Fruit fly (Drosophila melanogaster): Measurements from ENCODE around the gene Abd-B.
A peak's percentile ranks its signal among the peaks of the same experiment; 100 is the strongest.

Abd-B gene

dm6 chr3R:16986181-16987074 is 14.4 kb upstream of the Abd-B start (continued):
- peak; percentile 92 for TF ChIP-seq H15 (GFP tag; IDR thresholded peaks at IDR 0.05)
- TF ChIP-seq CG10565 (GFP tag; optimal IDR thresholded peaks at IDR 0.05): no peak
- TF ChIP-seq bsh (GFP tag; optimal IDR thresholded peaks at IDR 0.05): peak; percentile 62 to 75
- TF ChIP-seq otp (GFP tag; IDR thresholded peaks at IDR 0.05): peak; percentile 97
- peak; percentile 91 for TF ChIP-seq CG6683 (GFP tag; optimal IDR thresholded peaks at IDR 0.05)
- TF ChIP-seq CG10274 (GFP tag; optimal IDR thresholded peaks at IDR 0.05): peak; percentile 89
- peak; percentile 73 for TF ChIP-seq Vsx1 (GFP tag; optimal IDR thresholded peaks at IDR 0.05)
- peak; percentile 52 for TF ChIP-seq YL-1 (GFP tag; optimal IDR thresholded peaks at IDR 0.05)
- TF ChIP-seq knrl (GFP tag; IDR thresholded peaks at IDR 0.05; ENCODE audit: partially characterized antibody): no peak
- TF ChIP-seq insv (GFP tag; optimal IDR thresholded peaks at IDR 0.05): peak; percentile 39 to 65
- TF ChIP-seq Hey (tag; optimal IDR thresholded peaks at IDR 0.05): peak; percentile 98
- peak; percentile 63 for TF ChIP-seq CG8388 (GFP tag; optimal IDR thresholded peaks at IDR 0.05)
- TF ChIP-seq salm (tag; optimal IDR thresholded peaks at IDR 0.05): peak; percentile 68
- TF ChIP-seq CG3847 (GFP tag; IDR thresholded peaks at IDR 0.05): peak; percentile 98
- TF ChIP-seq CG7987 (GFP tag; optimal IDR thresholded peaks at IDR 0.05): peak; percentile 94
- no peak for TF ChIP-seq nerfin-2 (GFP tag; IDR thresholded peaks at IDR 0.05; ENCODE audit: partially characterized antibody)
- TF ChIP-seq sd (tag; optimal IDR thresholded peaks at IDR 0.05): peak; percentile 93
- peak; percentile 97 for TF ChIP-seq CHES-1-like (GFP tag; optimal IDR thresholded peaks at IDR 0.05)
- peak; percentile 37 for TF ChIP-seq pfk (GFP tag; optimal IDR thresholded peaks at IDR 0.05)
- TF ChIP-seq unpg (GFP tag; optimal IDR thresholded peaks at IDR 0.05): peak; percentile 91
- peak; percentile 46 for TF ChIP-seq trh (GFP tag; optimal IDR thresholded peaks at IDR 0.05)
- TF ChIP-seq CG11504 (tag; optimal IDR thresholded peaks at IDR 0.05): peak; percentile 82
- TF ChIP-seq CG15073 (GFP tag; optimal IDR thresholded peaks at IDR 0.05): peak; percentile 12
- peak; percentile 85 for TF ChIP-seq Nf-YA (GFP tag; IDR thresholded peaks at IDR 0.05)
- TF ChIP-seq Xbp1 (GFP tag; optimal IDR thresholded peaks at IDR 0.05): peak; percentile 93
- peak; percentile 98 for TF ChIP-seq CG11456 (GFP tag; IDR thresholded peaks at IDR 0.05)
- peak; percentile 96 for TF ChIP-seq seq (GFP tag; IDR thresholded peaks at IDR 0.05)
- peak; percentile 78 for TF ChIP-seq CG2712 (tag; optimal IDR thresholded peaks at IDR 0.05)
- TF ChIP-seq Dek (tag; optimal IDR thresholded peaks at IDR 0.05): peak; percentile 94
- peak; percentile 93 for TF ChIP-seq sisA (GFP tag; IDR thresholded peaks at IDR 0.05)
- TF ChIP-seq CG1832 (GFP tag; optimal IDR thresholded peaks at IDR 0.05): no peak
- TF ChIP-seq CG18619 (GFP tag; optimal IDR thresholded peaks at IDR 0.05): peak; percentile 94
- peak; percentile 30 for TF ChIP-seq CG31388 (GFP tag; optimal IDR thresholded peaks at IDR 0.05)
- TF ChIP-seq Oli (tag; optimal IDR thresholded peaks at IDR 0.05): peak; percentile 91
- peak; percentile 93 for TF ChIP-seq CG12071 (GFP tag; optimal IDR thresholded peaks at IDR 0.05)
- peak; percentile 65 for TF ChIP-seq fd96Cb (tag; optimal IDR thresholded peaks at IDR 0.05)
- TF ChIP-seq HLH4C (GFP tag; IDR thresholded peaks at IDR 0.05; ENCODE audit: partially characterized antibody): no peak
- TF ChIP-seq hkb (optimal IDR thresholded peaks at IDR 0.05): no peak
- peak; percentile 94 for TF ChIP-seq hkb (GFP tag; IDR thresholded peaks at IDR 0.05)
- TF ChIP-seq run (tag; optimal IDR thresholded peaks at IDR 0.05): peak; percentile 63
- TF ChIP-seq gsb (GFP tag; IDR thresholded peaks at IDR 0.05): peak; percentile 95
- TF ChIP-seq grn (GFP tag; optimal IDR thresholded peaks at IDR 0.05): peak; percentile 76
- peak; percentile 94 for TF ChIP-seq CG1792 (GFP tag; optimal IDR thresholded peaks at IDR 0.05)
- no peak for TF ChIP-seq CG7271 (tag; optimal IDR thresholded peaks at IDR 0.05)
- peak; percentile 11 for TF ChIP-seq CG14710 (tag; optimal IDR thresholded peaks at IDR 0.05)
- TF ChIP-seq bowl (GFP tag; IDR thresholded peaks at IDR 0.05): peak; percentile 93
- peak; percentile 98 for TF ChIP-seq Antp (GFP tag; optimal IDR thresholded peaks at IDR 0.05)
- TF ChIP-seq chm (GFP tag; IDR thresholded peaks at IDR 0.05): peak; percentile 84; the same call in 1 of the 2 replicates

All from whole organism, embryonic.